Fruit fly (Drosophila melanogaster) whole organism, prepupa: Measurements from ENCODE around the gene CG31798.

ENCODE experiments used
- CG10631 ChIP-seq: fragments of 200-800 bp; sonication (Bioruptor generic); optimal IDR thresholded peaks from 2 replicates; lab custom pipeline; 2016; ENCODE audit warnings: missing biosample characterization, missing genetic modification characterization
- CG10669 ChIP-seq: fragments of 200-800 bp; sonication (Bioruptor generic); optimal IDR thresholded peaks from 3 replicates; lab custom pipeline; 2018; ENCODE audit warnings: missing biosample characterization, mild to moderate bottlenecking, missing genetic modification characterization, moderate library complexity
- CG11294 ChIP-seq: fragments of 200-800 bp; sonication (Bioruptor generic); IDR thresholded peaks from 2 replicates; pipeline ENCODE4 v1.3.6; 2022; ENCODE audit warnings: missing biosample characterization, missing genetic modification characterization
- CG11762 ChIP-seq: fragments of 200-800 bp; sonication (Bioruptor generic); optimal IDR thresholded peaks from 3 replicates; lab custom pipeline; 2016; ENCODE audit warnings: missing biosample characterization, missing genetic modification characterization; ENCODE audit not compliant: insufficient read depth
- CG11902 ChIP-seq: fragments of 200-800 bp; sonication (Bioruptor generic); optimal IDR thresholded peaks from 3 replicates; lab custom pipeline; 2016; ENCODE audit warnings: missing biosample characterization, missing genetic modification characterization
- CG15336 ChIP-seq: fragments of 200-800 bp; sonication (Bioruptor generic); IDR thresholded peaks from 2 replicates; pipeline ENCODE4 v1.3.6; 2022; ENCODE audit warnings: missing biosample characterization, missing genetic modification characterization
- CG1621 ChIP-seq: fragments of 200-800 bp; sonication (Bioruptor generic); optimal IDR thresholded peaks from 3 replicates; lab custom pipeline; 2018; ENCODE audit warnings: missing biosample characterization, mild to moderate bottlenecking, missing genetic modification characterization
- CG16779 ChIP-seq: fragments of 200-800 bp; sonication (Bioruptor generic); optimal IDR thresholded peaks from 3 replicates; lab custom pipeline; 2017; ENCODE audit warnings: missing biosample characterization, mild to moderate bottlenecking, missing genetic modification characterization
- CG31627 ChIP-seq: fragments of 200-800 bp; sonication (Bioruptor generic); optimal IDR thresholded peaks from 3 replicates; lab custom pipeline; 2016; ENCODE audit warnings: missing biosample characterization, missing genetic modification characterization
- CG32006 ChIP-seq: fragments of 200-800 bp; sonication (Bioruptor generic); optimal IDR thresholded peaks from 3 replicates; lab custom pipeline; 2017; ENCODE audit warnings: missing biosample characterization, mild to moderate bottlenecking, missing genetic modification characterization
- CG34406 ChIP-seq: fragments of 200-800 bp; sonication (Bioruptor generic); optimal IDR thresholded peaks from 3 replicates; lab custom pipeline; 2016; ENCODE audit warnings: missing biosample characterization, missing genetic modification characterization
- CG6163 ChIP-seq: fragments of 200-800 bp; sonication (Bioruptor generic); IDR thresholded peaks from 3 replicates; pipeline ENCODE4 v1.3.6; 2022; ENCODE audit warnings: missing biosample characterization, missing genetic modification characterization
- CG6276 ChIP-seq: fragments of 200-800 bp; sonication (Bioruptor generic); optimal IDR thresholded peaks from 2 replicates; lab custom pipeline; 2017; ENCODE audit warnings: missing biosample characterization, mild to moderate bottlenecking, missing genetic modification characterization
- CG6792 ChIP-seq: fragments of 200-800 bp; sonication (Bioruptor generic); optimal IDR thresholded peaks from 3 replicates; lab custom pipeline; 2016; ENCODE audit warnings: missing biosample characterization, missing genetic modification characterization
- CG6854 ChIP-seq: fragments of 200-800 bp; sonication (Bioruptor generic); optimal IDR thresholded peaks from 2 replicates; lab custom pipeline; 2017; ENCODE audit warnings: missing biosample characterization, mild to moderate bottlenecking, missing genetic modification characterization
- CG8119 ChIP-seq: fragments of 200-800 bp; sonication (Bioruptor generic); IDR thresholded peaks from 3 replicates; pipeline ENCODE4 v1.3.6; 2022; ENCODE audit warnings: missing biosample characterization, missing genetic modification characterization
- CG8319 ChIP-seq: fragments of 200-800 bp; sonication (Bioruptor generic); optimal IDR thresholded peaks from 3 replicates; lab custom pipeline; 2016; ENCODE audit warnings: missing biosample characterization, missing genetic modification characterization
- CG8632 ChIP-seq: fragments of 200-800 bp; sonication (Bioruptor generic); optimal IDR thresholded peaks from 3 replicates; lab custom pipeline; 2016; ENCODE audit warnings: missing biosample characterization, missing genetic modification characterization
- CG9139 ChIP-seq: fragments of 200-800 bp; sonication (Bioruptor generic); optimal IDR thresholded peaks from 3 replicates; lab custom pipeline; 2017; ENCODE audit warnings: missing biosample characterization, mild to moderate bottlenecking, missing genetic modification characterization
- Eip78C ChIP-seq: fragments of 200-800 bp; sonication (Bioruptor generic); peaks from one replicate; lab custom pipeline; 2016; ENCODE audit warnings: missing biosample characterization, missing genetic modification characterization
- Eip93F ChIP-seq: fragments of 200-800 bp; sonication (Bioruptor generic); optimal IDR thresholded peaks from 2 replicates; lab custom pipeline; 2016; ENCODE audit warnings: missing biosample characterization, mild to moderate bottlenecking, missing genetic modification characterization
- Ets21C ChIP-seq: fragments of 200-800 bp; sonication (Bioruptor generic); optimal IDR thresholded peaks from 3 replicates; lab custom pipeline; 2016; ENCODE audit warnings: missing biosample characterization, missing genetic modification characterization
- Ets96B ChIP-seq: fragments of 200-800 bp; optimal IDR thresholded peaks from 2 replicates; lab custom pipeline; 2019; ENCODE audit warnings: missing biosample characterization, mild to moderate bottlenecking, missing genetic modification characterization, moderate library complexity
- Gug ChIP-seq: fragments of 200-800 bp; sonication (Bioruptor generic); IDR thresholded peaks from 2 replicates; pipeline ENCODE4 v1.3.6; 2022; ENCODE audit warnings: missing biosample characterization, missing genetic modification characterization
- Hr38 ChIP-seq: sonication (Bioruptor generic); optimal IDR thresholded peaks from 2 replicates; lab custom pipeline; 2016; ENCODE audit warnings: missing biosample characterization, missing genetic modification characterization
- Hr39 ChIP-seq: fragments of 200-800 bp; sonication (Bioruptor generic); optimal IDR thresholded peaks from 2 replicates; lab custom pipeline; 2016; ENCODE audit warnings: missing biosample characterization, missing genetic modification characterization
- Hr4 ChIP-seq: fragments of 200-800 bp; sonication (Bioruptor generic); optimal IDR thresholded peaks from 3 replicates; lab custom pipeline; 2016; ENCODE audit warnings: missing biosample characterization, missing genetic modification characterization
- Met ChIP-seq: fragments of 200-800 bp; sonication (Bioruptor generic); optimal IDR thresholded peaks from 3 replicates; lab custom pipeline; 2016; ENCODE audit warnings: missing biosample characterization, missing genetic modification characterization
- OdsH ChIP-seq: fragments of 200-800 bp; sonication (Bioruptor generic); optimal IDR thresholded peaks from 3 replicates; lab custom pipeline; 2016; ENCODE audit warnings: missing biosample characterization, missing genetic modification characterization
- Sox14 ChIP-seq: fragments of 200-800 bp; sonication (Bioruptor generic); optimal IDR thresholded peaks from 3 replicates; lab custom pipeline; 2016; ENCODE audit warnings: missing biosample characterization, missing genetic modification characterization
- Sox15 ChIP-seq: fragments of 200-800 bp; sonication (Bioruptor generic); optimal IDR thresholded peaks from 3 replicates; lab custom pipeline; 2016; ENCODE audit warnings: missing biosample characterization, missing genetic modification characterization
- achi ChIP-seq: fragments of 200-800 bp; sonication (Bioruptor generic); optimal IDR thresholded peaks from 3 replicates; lab custom pipeline; 2016; ENCODE audit warnings: missing biosample characterization, missing genetic modification characterization
- cyc ChIP-seq: fragments of 200-800 bp; sonication (Bioruptor generic); optimal IDR thresholded peaks from 3 replicates; lab custom pipeline; 2016; ENCODE audit warnings: missing biosample characterization, missing genetic modification characterization
- dac ChIP-seq: fragments of 200-800 bp; sonication (Bioruptor generic); optimal IDR thresholded peaks from 2 replicates; lab custom pipeline; 2017; ENCODE audit warnings: missing biosample characterization, mild to moderate bottlenecking, missing genetic modification characterization
- dsx ChIP-seq: fragments of 200-800 bp; optimal IDR thresholded peaks from 3 replicates; lab custom pipeline; 2019; ENCODE audit warnings: missing biosample characterization, mild to moderate bottlenecking, missing genetic modification characterization, moderate library complexity; ENCODE audit not compliant: poor library complexity, severe bottlenecking
- eg ChIP-seq: fragments of 200-800 bp; sonication (Bioruptor generic); IDR thresholded peaks from 3 replicates; pipeline ENCODE4 v1.3.6; 2022; ENCODE audit warnings: missing biosample characterization, missing genetic modification characterization
- esn ChIP-seq: fragments of 200-800 bp; sonication (Bioruptor generic); optimal IDR thresholded peaks from 2 replicates; lab custom pipeline; 2016; ENCODE audit warnings: missing biosample characterization, mild to moderate bottlenecking, missing genetic modification characterization, moderate library complexity
- fd85E ChIP-seq: fragments of 200-800 bp; sonication (Bioruptor generic); optimal IDR thresholded peaks from 3 replicates; lab custom pipeline; 2016; ENCODE audit warnings: missing biosample characterization, missing genetic modification characterization
- fkh ChIP-seq: fragments of 200-800 bp; sonication (Bioruptor generic); optimal IDR thresholded peaks from 3 replicates; lab custom pipeline; 2017; ENCODE audit warnings: missing biosample characterization, mild to moderate bottlenecking, missing genetic modification characterization, moderate library complexity
- net ChIP-seq: fragments of 200-800 bp; sonication (Bioruptor generic); optimal IDR thresholded peaks from 3 replicates; lab custom pipeline; 2016; ENCODE audit warnings: missing biosample characterization, missing genetic modification characterization
- salr ChIP-seq, 2 experiments: fragments of 200-800 bp; sonication (Bioruptor generic); optimal IDR thresholded peaks; 3 replicates each; lab custom pipeline; 2016 to 2018; ENCODE audit warnings: missing biosample characterization in 2 of 2, missing genetic modification characterization in 2 of 2, mild to moderate bottlenecking in 1 of 2
- spab ChIP-seq: fragments of 200-800 bp; sonication (Bioruptor generic); optimal IDR thresholded peaks from 2 replicates; lab custom pipeline; 2017; ENCODE audit warnings: missing biosample characterization, mild to moderate bottlenecking, missing genetic modification characterization, missing genetic modification reagents
- svp ChIP-seq: fragments of 200-800 bp; sonication (Bioruptor generic); peaks from one replicate; lab custom pipeline; 2016; ENCODE audit warnings: missing biosample characterization, missing genetic modification characterization
- topi ChIP-seq: fragments of 200-800 bp; sonication (Bioruptor generic); optimal IDR thresholded peaks from 3 replicates; lab custom pipeline; 2016; ENCODE audit warnings: missing biosample characterization, missing genetic modification characterization
- vri ChIP-seq: fragments of 200-800 bp; sonication (Bioruptor generic); optimal IDR thresholded peaks from 3 replicates; lab custom pipeline; 2016; ENCODE audit warnings: missing biosample characterization, mild to moderate bottlenecking, missing genetic modification characterization

CG31798 gene

dm6 chr2L:19397617-19398316, 3.8 kb downstream of the CG31798 start (continued):
- TF ChIP-seq CG10669 (GFP tag; lab: Kevin White, UChicago), result peak; percentile 45
- peak; percentile 66 for TF ChIP-seq OdsH
- peak; percentile 57 for TF ChIP-seq CG32006 (GFP tag; lab: Kevin White, UChicago)
- TF ChIP-seq vri (GFP tag; lab: Kevin White, UChicago), result peak; percentile 81
- TF ChIP-seq CG11294 (GFP tag; lab: Robert Waterston, UW), result no peak
- peak; percentile 15 for TF ChIP-seq Sox15 (GFP tag; lab: Kevin White, UChicago)
- peak; percentile 53 for TF ChIP-seq Hr4 (GFP tag; lab: Kevin White, UChicago)
- TF ChIP-seq CG15336 (GFP tag; lab: Robert Waterston, UW), result peak; percentile 29; the same call in 1 of the 2 replicates
- no peak for TF ChIP-seq CG6276 (GFP tag; lab: Kevin White, UChicago)
- peak; percentile 4 to 50 for TF ChIP-seq salr (GFP tag; optimal IDR thresholded peaks at IDR 0.05; lab: Kevin White, UChicago)
- peak; percentile 52 for TF ChIP-seq Ets96B
- peak; percentile 58 for TF ChIP-seq CG34406 (GFP tag; lab: Kevin White, UChicago)
- TF ChIP-seq spab (GFP tag; lab: Kevin White, UChicago), result peak; percentile 15
- peak; percentile 90 for TF ChIP-seq svp
- TF ChIP-seq CG8632 (GFP tag; lab: Kevin White, UChicago), result peak; percentile 39
- TF ChIP-seq CG11902 (GFP tag; lab: Kevin White, UChicago), result peak; percentile 4
- peak; percentile 67 for TF ChIP-seq Ets21C (GFP tag; lab: Kevin White, UChicago)
- peak; percentile 88 for TF ChIP-seq Eip78C (GFP tag; lab: Kevin White, UChicago)
- TF ChIP-seq CG6163, result 0 out of 3 replicates have a peak, but pooled peaks have one; percentile 32
- peak; percentile 17 for TF ChIP-seq dsx
- TF ChIP-seq CG11762, result peak; percentile 30
- no peak for TF ChIP-seq Gug (GFP tag; lab: Robert Waterston, UW)
- TF ChIP-seq cyc (GFP tag; lab: Kevin White, UChicago), result peak; percentile 76
- no peak for TF ChIP-seq dac (GFP tag; lab: Kevin White, UChicago)
- TF ChIP-seq CG10631, result peak; percentile 63
- TF ChIP-seq Hr38 (GFP tag; lab: Kevin White, UChicago), result no peak
- peak; percentile 77 for TF ChIP-seq topi (GFP tag; lab: Kevin White, UChicago)
- no peak for TF ChIP-seq fd85E
- TF ChIP-seq CG6792 (GFP tag; lab: Kevin White, UChicago), result peak; percentile 56
- TF ChIP-seq Eip93F, result no peak
- TF ChIP-seq Met (GFP tag; lab: Kevin White, UChicago), result peak; percentile 83
- peak; percentile 44 for TF ChIP-seq achi (GFP tag; lab: Kevin White, UChicago)
- peak; percentile 82 for TF ChIP-seq esn
- peak; percentile 82 for TF ChIP-seq CG31627

- peak; percentile 64; the same call in 2 of the 3 replicates for TF ChIP-seq CG8119
- peak; percentile 56 for TF ChIP-seq CG6854 (GFP tag; lab: Kevin White, UChicago)
- peak; percentile 59 for TF ChIP-seq eg
- TF ChIP-seq CG6276 (GFP tag; lab: Kevin White, UChicago), result peak; percentile 73
- peak; percentile 28 for TF ChIP-seq CG11902 (GFP tag; lab: Kevin White, UChicago)
- TF ChIP-seq CG1621 (tag; lab: Kevin White, UChicago), result peak; percentile 25
- TF ChIP-seq vri (GFP tag; lab: Kevin White, UChicago), result peak; percentile 50
- TF ChIP-seq fkh (GFP tag; lab: Kevin White, UChicago), result peak; percentile 69
- TF ChIP-seq CG9139 (GFP tag; lab: Kevin White, UChicago), result peak; percentile 42
- TF ChIP-seq CG11294 (GFP tag; lab: Robert Waterston, UW), result peak; percentile 49; the same call in 1 of the 2 replicates
- peak; percentile 67 for TF ChIP-seq CG6792 (GFP tag; lab: Kevin White, UChicago)
- peak; percentile 63 for TF ChIP-seq CG6163
- TF ChIP-seq Met (GFP tag; lab: Kevin White, UChicago), result peak; percentile 69
- TF ChIP-seq Sox14 (GFP tag; lab: Kevin White, UChicago), result peak; percentile 40
- TF ChIP-seq dsx, result peak; percentile 32
- TF ChIP-seq CG15336 (GFP tag; lab: Robert Waterston, UW), result no peak; the same call in none of the 2 replicates
- TF ChIP-seq CG32006 (GFP tag; lab: Kevin White, UChicago), result peak; percentile 90
- TF ChIP-seq CG16779 (tag; lab: Kevin White, UChicago), result peak; percentile 79
- peak; percentile 54 for TF ChIP-seq net (GFP tag; lab: Kevin White, UChicago)
- peak; percentile 0 for TF ChIP-seq Eip93F
- peak; percentile 61 for TF ChIP-seq Ets21C (GFP tag; lab: Kevin White, UChicago)
- TF ChIP-seq Hr39 (GFP tag; lab: Kevin White, UChicago), result peak; percentile 52
- TF ChIP-seq OdsH, result peak; percentile 82
- peak; percentile 81 for TF ChIP-seq CG34406 (GFP tag; lab: Kevin White, UChicago)
- peak; percentile 25 for TF ChIP-seq CG8319 (GFP tag; lab: Kevin White, UChicago)
- TF ChIP-seq CG8632 (GFP tag; lab: Kevin White, UChicago), result peak; percentile 83
These were observed 4.6 kb downstream of the CG31798 start, which contains the start of gene CG17544 for dm6 chr2L:19398317-19399234. CG17544 (minus strand) TSS chr2L:19398493.
